Worm (Caenorhabditis elegans) whole organism, young adult: ENCODE data around the gene rpt-1.

Experiments
- athp-1 ChIP-seq: sonication (generic microtip); optimal IDR thresholded peaks from 2 replicates; lab custom pipeline; 2017; ENCODE audit warnings: mild to moderate bottlenecking, missing genetic modification characterization, missing compliant biosample characterization
- madf-8 ChIP-seq: fragments of 200-800 bp; sonication (Bioruptor generic); conservative IDR thresholded peaks from 2 replicates; pipeline ENCODE4 v1.3.6; 2022; ENCODE audit warnings: missing genetic modification reagents, missing genetic modification characterization, missing compliant biosample characterization
- nhr-80 ChIP-seq: sonication (generic microtip); optimal IDR thresholded peaks from 2 replicates; lab custom pipeline; 2016; ENCODE audit warnings: missing genetic modification characterization, missing compliant biosample characterization
- nhr-90 ChIP-seq: sonication (generic microtip); optimal IDR thresholded peaks from 2 replicates; lab custom pipeline; 2016; ENCODE audit warnings: missing genotype, mild to moderate bottlenecking, missing genetic modification characterization, missing compliant biosample characterization

DNA sequence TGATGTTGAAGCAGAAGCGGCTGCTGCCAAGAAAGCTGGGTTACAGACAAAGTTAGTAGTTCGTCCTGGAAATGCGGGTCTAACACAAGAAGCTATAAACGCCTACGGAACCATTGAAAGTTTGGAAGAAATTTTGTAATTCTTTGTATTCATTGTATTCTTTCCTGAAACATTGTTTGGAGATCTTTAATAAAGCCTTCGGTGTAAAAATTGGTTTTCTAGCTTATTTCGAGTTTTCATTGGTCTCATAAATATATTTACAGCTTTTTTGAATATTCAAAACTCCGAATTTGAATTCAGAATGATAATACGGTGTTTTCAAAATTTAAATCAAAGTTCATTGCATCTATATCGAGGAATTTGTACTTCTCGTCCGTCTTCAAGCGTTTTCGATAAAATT is 47.3 kb downstream of the rpt-1 start, which contains the start of gene F58H1.8:
- TF ChIP-seq athp-1 (tag; lab: Kevin White, UChicago) (no peak), madf-8 (no peak), nhr-80 (no peak), nhr-90 (tag; lab: Kevin White, UChicago) (no peak)
